Worm (Caenorhabditis elegans) whole organism, L4 larva: ENCODE measurements around the gene cest-6.

Source experiments
- D1046.2 ChIP-seq: fragments of 200-800 bp; sonication (Bioruptor generic); IDR thresholded peaks from 2 replicates; pipeline ENCODE4 v1.3.6; 2022; ENCODE audit warnings: missing genetic modification characterization, missing compliant biosample characterization
- F26F4.8 ChIP-seq: fragments of 200-800 bp; sonication (Bioruptor generic); conservative IDR thresholded peaks from 2 replicates; pipeline ENCODE4 v1.3.6; 2022; ENCODE audit warnings: missing genetic modification characterization, missing compliant biosample characterization
- Y105C5A.15 ChIP-seq: fragments of 200-800 bp; sonication (Bioruptor generic); IDR thresholded peaks from 2 replicates; pipeline ENCODE4 v1.3.6; 2022; ENCODE audit warnings: missing genetic modification characterization, missing compliant biosample characterization
- Y48G9A.11 ChIP-seq: fragments of 200-800 bp; sonication (Bioruptor generic); IDR thresholded peaks from 2 replicates; pipeline ENCODE4 v1.3.6; 2022; ENCODE audit warnings: missing genetic modification reagents, missing genetic modification characterization, missing compliant biosample characterization
- Y75B8A.6 ChIP-seq: fragments of 200-800 bp; sonication (Bioruptor generic); IDR thresholded peaks from 2 replicates; pipeline ENCODE4 v1.3.6; 2022; ENCODE audit warnings: missing genetic modification reagents, missing genetic modification characterization, missing compliant biosample characterization
- ZK337.2 ChIP-seq: fragments of 200-800 bp; sonication (Bioruptor generic); IDR thresholded peaks from 2 replicates; pipeline ENCODE4 v1.3.6; 2022; ENCODE audit warnings: missing genetic modification reagents, missing genetic modification characterization, missing compliant biosample characterization
- ZK546.5 ChIP-seq, 2 experiments: sonication (generic microtip); optimal IDR thresholded peaks; 2 replicates each; lab custom pipeline; 2017; ENCODE audit warnings: missing biosample characterization in 2 of 2, missing genetic modification characterization in 2 of 2
- aha-1 ChIP-seq: fragments of 150-350 bp; peaks from one replicate; lab custom pipeline; 2014; ENCODE audit warnings: missing biosample characterization, missing genetic modification characterization
- ceh-20 ChIP-seq: fragments of 200-800 bp; sonication (Bioruptor generic); IDR thresholded peaks from 2 replicates; pipeline ENCODE4 v1.3.6; 2022; ENCODE audit warnings: missing genetic modification reagents, missing genetic modification characterization, missing compliant biosample characterization
- ceh-28 ChIP-seq: fragments of 150-350 bp; optimal IDR thresholded peaks from 2 replicates; lab custom pipeline; 2014; ENCODE audit warnings: missing biosample characterization, missing genetic modification reagents, missing genetic modification characterization
- ceh-32 ChIP-seq: sonication (generic microtip); optimal IDR thresholded peaks from 2 replicates; lab custom pipeline; 2016; ENCODE audit warnings: mild to moderate bottlenecking, missing genetic modification characterization, missing compliant biosample characterization; ENCODE audit not compliant: poor library complexity
- ceh-44 ChIP-seq: fragments of 200-800 bp; sonication (Bioruptor generic); IDR thresholded peaks from 2 replicates; pipeline ENCODE4 v1.3.6; 2022; ENCODE audit warnings: missing genetic modification reagents, missing genetic modification characterization, missing compliant biosample characterization
- ceh-82 ChIP-seq: sonication (generic microtip); optimal IDR thresholded peaks from 2 replicates; lab custom pipeline; 2017; ENCODE audit warnings: missing biosample characterization, missing genetic modification characterization
- dmd-8 ChIP-seq: fragments of 200-800 bp; sonication (Bioruptor generic); IDR thresholded peaks from 2 replicates; pipeline ENCODE4 v1.3.6; 2022; ENCODE audit warnings: missing genetic modification characterization, missing compliant biosample characterization
- dmd-9 ChIP-seq: fragments of 200-800 bp; sonication (Bioruptor generic); IDR thresholded peaks from 2 replicates; pipeline ENCODE4 v1.3.6; 2022; ENCODE audit warnings: missing genetic modification reagents, missing genetic modification characterization, missing compliant biosample characterization
- dpl-1 ChIP-seq: fragments of 150-350 bp; optimal IDR thresholded peaks from 2 replicates; lab custom pipeline; 2014; ENCODE audit warnings: missing biosample characterization, missing genetic modification reagents, missing genetic modification characterization
- dve-1 ChIP-seq: sonication (generic microtip); optimal IDR thresholded peaks from 2 replicates; lab custom pipeline; 2017; ENCODE audit warnings: antibody characterized with exemption, mild to moderate bottlenecking, missing genetic modification characterization, missing compliant biosample characterization; ENCODE audit not compliant: insufficient read depth
- egl-43 ChIP-seq: fragments of 200-800 bp; sonication (Bioruptor generic); IDR thresholded peaks from 2 replicates; pipeline ENCODE4 v1.3.6; 2022; ENCODE audit warnings: missing genetic modification reagents, missing genetic modification characterization, missing compliant biosample characterization
- hlh-11 ChIP-seq: fragments of 200-800 bp; sonication (Bioruptor generic); optimal IDR thresholded peaks from 2 replicates; lab custom pipeline; 2018; ENCODE audit warnings: mild to moderate bottlenecking, missing genetic modification characterization, missing compliant biosample characterization
- hmg-1.1 ChIP-seq: fragments of 200-800 bp; sonication (Bioruptor generic); IDR thresholded peaks from 2 replicates; pipeline ENCODE4 v1.3.6; 2022; ENCODE audit warnings: missing genetic modification reagents, missing genetic modification characterization, missing compliant biosample characterization
- jun-1 ChIP-seq: fragments of 150-350 bp; optimal IDR thresholded peaks from 2 replicates; lab custom pipeline; 2014; ENCODE audit warnings: missing biosample characterization, missing genetic modification reagents, missing genetic modification characterization
- lin-1 ChIP-seq: fragments of 200-800 bp; sonication (Bioruptor generic); IDR thresholded peaks from 2 replicates; pipeline ENCODE4 v1.3.6; 2022; ENCODE audit warnings: missing genetic modification reagents, missing genetic modification characterization, missing compliant biosample characterization
- lin-29 ChIP-seq: fragments of 200-800 bp; sonication (Bioruptor generic); IDR thresholded peaks from 2 replicates; pipeline ENCODE4 v1.3.6; 2022; ENCODE audit warnings: missing genetic modification reagents, missing genetic modification characterization, missing compliant biosample characterization
- lin-38 ChIP-seq: fragments of 200-800 bp; sonication (Bioruptor generic); IDR thresholded peaks from 2 replicates; pipeline ENCODE4 v1.3.6; 2022; ENCODE audit warnings: missing genetic modification reagents, missing genetic modification characterization, missing compliant biosample characterization
- lir-3 ChIP-seq: sonication (generic microtip); optimal IDR thresholded peaks from 2 replicates; lab custom pipeline; 2016; ENCODE audit warnings: mild to moderate bottlenecking, missing genetic modification characterization, missing compliant biosample characterization
- mdl-1 ChIP-seq, 2 experiments: fragments of 150-350 bp in 1 of 2; sonication (generic microtip) in 1 of 2; optimal IDR thresholded peaks; 2 replicates each; lab custom pipeline; 2014 to 2017; ENCODE audit warnings: missing biosample characterization in 2 of 2, missing genetic modification characterization in 2 of 2
- mdt-29 ChIP-seq: fragments of 200-800 bp; sonication (Bioruptor generic); IDR thresholded peaks from 2 replicates; pipeline ENCODE4 v1.3.6; 2022; ENCODE audit warnings: missing genetic modification reagents, missing genetic modification characterization, missing compliant biosample characterization
- mep-1 ChIP-seq: fragments of 150-350 bp; sonication (generic microtip); optimal IDR thresholded peaks from 3 replicates; lab custom pipeline; 2014; ENCODE audit warnings: missing biosample characterization, missing genetic modification characterization
- mes-2 ChIP-seq: sonication (generic microtip); optimal IDR thresholded peaks from 2 replicates; lab custom pipeline; 2016; ENCODE audit warnings: missing genotype, mild to moderate bottlenecking, missing genetic modification characterization, missing compliant biosample characterization; ENCODE audit not compliant: poor library complexity, severe bottlenecking
- nhr-11 ChIP-seq: fragments of 150-350 bp; optimal IDR thresholded peaks from 2 replicates; lab custom pipeline; 2014; ENCODE audit warnings: missing biosample characterization, missing genetic modification characterization
- nhr-25 ChIP-seq: sonication (generic microtip); optimal IDR thresholded peaks from 2 replicates; lab custom pipeline; 2017; ENCODE audit warnings: missing genetic modification characterization, mild to moderate bottlenecking, missing compliant biosample characterization, antibody characterized with exemption, moderate library complexity, borderline replicate concordance; ENCODE audit not compliant: insufficient read depth
- nhr-77 ChIP-seq: fragments of 150-350 bp; optimal IDR thresholded peaks from 2 replicates; lab custom pipeline; 2014; ENCODE audit warnings: missing biosample characterization, missing genetic modification characterization
- pha-4 ChIP-seq, 2 experiments: fragments of 150-350 bp in 1 of 2; fragments of 200-800 bp in 1 of 2; sonication (Bioruptor generic) in 1 of 2; IDR thresholded peaks in 1 of 2; optimal IDR thresholded peaks in 1 of 2; 2 replicates each; pipeline versions ENCODE4 v1.3.6 to Lab custom; 2014 to 2022; ENCODE audit warnings: missing genetic modification characterization in 2 of 2, missing genetic modification reagents in 2 of 2, missing biosample characterization in 1 of 2, missing compliant biosample characterization in 1 of 2
- pqm-1 ChIP-seq: sonication (generic microtip); optimal IDR thresholded peaks from 2 replicates; lab custom pipeline; 2017; ENCODE audit warnings: missing biosample characterization, missing genetic modification characterization
- rbr-2 ChIP-seq: sonication (generic microtip); optimal IDR thresholded peaks from 2 replicates; lab custom pipeline; 2016; ENCODE audit warnings: missing genotype, missing genetic modification characterization, missing compliant biosample characterization
- saeg-2 ChIP-seq: fragments of 200-800 bp; sonication (Bioruptor generic); IDR thresholded peaks from 2 replicates; pipeline ENCODE4 v1.3.6; 2022; ENCODE audit warnings: missing genetic modification reagents, missing genetic modification characterization, missing compliant biosample characterization
- set-16 ChIP-seq: fragments of 200-800 bp; sonication (Bioruptor generic); IDR thresholded peaks from 2 replicates; pipeline ENCODE4 v1.3.6; 2022; ENCODE audit warnings: missing genetic modification reagents, missing genetic modification characterization, missing compliant biosample characterization
- skn-1 ChIP-seq: fragments of 150-350 bp; optimal IDR thresholded peaks from 2 replicates; lab custom pipeline; 2014; ENCODE audit warnings: missing biosample characterization, missing genetic modification characterization
- spr-3 ChIP-seq: fragments of 200-800 bp; sonication (Bioruptor generic); optimal IDR thresholded peaks from 2 replicates; lab custom pipeline; 2018; ENCODE audit warnings: mild to moderate bottlenecking, missing genetic modification characterization, missing compliant biosample characterization
- tra-1 ChIP-seq: fragments of 200-800 bp; sonication (Bioruptor generic); IDR thresholded peaks from 2 replicates; pipeline ENCODE4 v1.3.6; 2022; ENCODE audit warnings: missing genetic modification reagents, missing genetic modification characterization, missing compliant biosample characterization
- unc-130 ChIP-seq: sonication (generic microtip); optimal IDR thresholded peaks from 2 replicates; lab custom pipeline; 2016; ENCODE audit warnings: missing genetic modification reagents, missing genetic modification characterization, missing compliant biosample characterization
- unc-39 ChIP-seq: sonication (generic microtip); optimal IDR thresholded peaks from 2 replicates; lab custom pipeline; 2017; ENCODE audit warnings: missing biosample characterization, missing genetic modification characterization
- unc-62 ChIP-seq, 3 experiments: fragments of 150-350 bp in 1 of 3; sonication (generic microtip); optimal IDR thresholded peaks in 2 of 3; peaks in 1 of 3; 1 replicate in 1 of 3; 2 replicates in 2 of 3; lab custom pipeline; 2014 to 2017; ENCODE audit warnings: missing biosample characterization in 3 of 3, missing genetic modification characterization in 3 of 3, missing genetic modification reagents in 3 of 3, missing genotype in 1 of 3
- zfp-2 ChIP-seq: sonication (generic microtip); optimal IDR thresholded peaks from 2 replicates; lab custom pipeline; 2016; ENCODE audit warnings: mild to moderate bottlenecking, missing genetic modification characterization, missing compliant biosample characterization
- zfp-3 ChIP-seq: fragments of 200-800 bp; sonication (Bioruptor generic); conservative IDR thresholded peaks from 2 replicates; pipeline ENCODE4 v1.3.6; 2022; ENCODE audit warnings: missing genetic modification reagents, missing genetic modification characterization, missing compliant biosample characterization
- ztf-11 ChIP-seq: fragments of 150-350 bp; optimal IDR thresholded peaks from 2 replicates; lab custom pipeline; 2014; ENCODE audit warnings: missing biosample characterization, missing genetic modification characterization

The cest-6 gene

DNA sequence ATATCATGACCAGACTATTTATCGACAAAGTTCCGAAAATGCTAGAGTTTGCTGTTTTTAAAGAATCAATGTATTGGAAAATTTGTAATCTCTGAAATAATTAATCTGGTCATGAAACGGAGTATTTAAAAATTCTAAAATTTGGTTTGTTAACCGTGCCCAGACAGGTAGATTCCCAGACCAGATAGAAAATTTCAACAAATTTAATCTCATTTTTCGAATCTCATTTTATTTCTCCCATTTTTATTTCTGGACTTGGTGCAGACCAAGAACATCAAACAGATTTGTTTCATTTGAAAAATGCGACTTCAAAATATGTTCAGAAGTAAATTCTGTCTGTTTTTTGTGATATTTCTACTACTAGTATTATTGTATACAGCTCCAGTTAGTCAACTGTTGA is 5.2 kb downstream of the cest-6 start, which contains the start of gene T22D1.1:
T22D1.1 (plus strand) TSS at position 301 of the 400 bp plus-strand sequence.
- TF ChIP-seq ceh-20 (GFP tag; lab: Robert Waterston, UW) = no peak
- no peak for TF ChIP-seq nhr-77 (tag; lab: Kevin White, UChicago)
- TF ChIP-seq unc-62 (GFP tag; optimal IDR thresholded peaks at IDR 0.05 in 1 of 2; lab: Kevin White, UChicago) = no peak
- no peak for TF ChIP-seq unc-62 (tag; optimal IDR thresholded peaks at IDR 0.05; lab: Kevin White, UChicago)
- no peak for TF ChIP-seq saeg-2 (GFP tag; lab: Robert Waterston, UW)
- no peak for TF ChIP-seq nhr-25 (tag; lab: Kevin White, UChicago)
- no peak for TF ChIP-seq zfp-3 (GFP tag; lab: Robert Waterston, UW)
- no peak for TF ChIP-seq ZK337.2 (GFP tag; lab: Robert Waterston, UW)
- no peak for TF ChIP-seq mdl-1 (tag; optimal IDR thresholded peaks at IDR 0.05; lab: Kevin White, UChicago)
- TF ChIP-seq hlh-11 (tag; lab: Kevin White, UChicago) = no peak
- no peak for TF ChIP-seq unc-39 (tag; lab: Kevin White, UChicago)
- no peak for TF ChIP-seq dve-1 (tag; lab: Kevin White, UChicago)
- TF ChIP-seq lin-38 (GFP tag; lab: Robert Waterston, UW) = no peak
- no peak for TF ChIP-seq rbr-2
- TF ChIP-seq mdt-29 (GFP tag; lab: Robert Waterston, UW) = no peak
- TF ChIP-seq lir-3 (tag; lab: Kevin White, UChicago) = no peak
- TF ChIP-seq set-16 = no peak
- TF ChIP-seq ztf-11 (tag; lab: Kevin White, UChicago) = no peak
- TF ChIP-seq, all 104 proteins: peak for 0

- TF ChIP-seq egl-43 (GFP tag; lab: Robert Waterston, UW) (no peak), tra-1 (GFP tag; lab: Robert Waterston, UW) (0 out of 2 replicates have a peak, but pooled peaks have one; percentile 8), mdt-29 (GFP tag; lab: Robert Waterston, UW) (no peak)
These were observed 8.3 kb downstream of the cest-6 start, which contains the start of gene T22D1.18 for ce11 chrIV:6920063-6920462. TSS of gene T22D1.18 (minus strand) at chrIV:6920163.

DNA sequence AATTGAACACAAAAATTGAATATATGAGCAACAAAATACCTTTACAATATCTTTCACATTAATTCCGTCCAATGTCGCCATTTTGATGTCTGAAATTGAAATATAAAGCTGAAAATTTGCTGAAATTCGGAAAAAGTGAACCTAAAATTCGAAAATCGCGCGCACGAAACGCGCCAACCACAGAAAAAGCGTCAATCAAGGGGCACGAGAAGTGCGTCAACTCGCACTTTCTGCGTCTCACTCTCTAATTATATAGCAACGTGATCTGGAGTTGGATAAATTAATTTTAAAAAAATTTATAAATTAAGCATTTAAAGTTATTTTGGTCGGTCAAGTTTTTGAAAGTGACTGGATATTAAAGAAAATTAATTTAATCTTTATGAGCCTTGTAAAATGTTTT is 9.0 kb downstream of the cest-6 start, which contains the start of gene ruvb-2:
ruvb-2 (minus strand) TSS at position 89 of the 400 bp plus-strand sequence.
- TF ChIP-seq pqm-1 (tag; lab: Kevin White, UChicago) (peak; percentile 5), saeg-2 (GFP tag; lab: Robert Waterston, UW) (no peak), nhr-11 (tag; lab: Kevin White, UChicago) (peak; percentile 70), rbr-2 (peak; percentile 85), mes-2 (tag; lab: Kevin White, UChicago) (no peak), jun-1 (tag; lab: Kevin White, UChicago) (peak; percentile 11), lin-29 (GFP tag; lab: Robert Waterston, UW) (no peak), ceh-82 (no peak), Y48G9A.11 (GFP tag; lab: Robert Waterston, UW) (no peak), Y105C5A.15 (no peak), pha-4 (GFP tag; IDR thresholded peaks at IDR 0.05; lab: Robert Waterston, UW) (no peak), pha-4 (tag; optimal IDR thresholded peaks at IDR 0.05; lab: Kevin White, UChicago) (peak; percentile 60), unc-130 (GFP tag; lab: Kevin White, UChicago) (peak; percentile 3), spr-3 (GFP tag; lab: Kevin White, UChicago) (peak; percentile 59), aha-1 (tag; lab: Kevin White, UChicago) (peak; percentile 97), D1046.2 (GFP tag; lab: Robert Waterston, UW) (no peak), Y75B8A.6 (GFP tag; lab: Robert Waterston, UW) (no peak), dpl-1 (GFP tag; lab: Kevin White, UChicago) (peak; percentile 92), F26F4.8 (GFP tag; lab: Robert Waterston, UW) (no peak), ceh-44 (GFP tag; lab: Robert Waterston, UW) (no peak), zfp-2 (tag; lab: Kevin White, UChicago) (peak; percentile 21), lin-1 (GFP tag; lab: Robert Waterston, UW) (no peak), skn-1 (tag; lab: Kevin White, UChicago) (no peak), lir-3 (tag; lab: Kevin White, UChicago) (no peak), mep-1 (peak; percentile 91), dmd-9 (0 out of 2 replicates have a peak, but pooled peaks have one; percentile 11), ZK546.5 (tag; optimal IDR thresholded peaks at IDR 0.05; lab: Kevin White, UChicago) (no peak), hmg-1.1 (GFP tag; lab: Robert Waterston, UW) (peak; percentile 61), ceh-32 (tag; lab: Kevin White, UChicago) (peak; percentile 23), lin-38 (GFP tag; lab: Robert Waterston, UW) (peak; percentile 84), dmd-8 (no peak), ceh-28 (no peak)
